Worm (Caenorhabditis elegans) whole organism, L4 larva: ENCODE results near the gene K09E9.3.

Experiments
- hif-1 ChIP-seq, 2 experiments: sonication (generic microtip); optimal IDR thresholded peaks; 2 replicates each; lab custom pipeline; 2016 to 2017; ENCODE audit warnings: missing compliant biosample characterization in 2 of 2, missing genetic modification characterization in 2 of 2, missing genetic modification reagents in 2 of 2, missing genotype in 2 of 2, mild to moderate bottlenecking in 1 of 2
- lin-39 ChIP-seq: fragments of 150-350 bp; optimal IDR thresholded peaks from 2 replicates; lab custom pipeline; 2014; ENCODE audit warnings: missing biosample characterization, missing genetic modification reagents, missing genetic modification characterization
- lsy-2 ChIP-seq, 2 experiments: fragments of 150-350 bp in 1 of 2; sonication (generic microtip) in 1 of 2; optimal IDR thresholded peaks; 2 replicates each; lab custom pipeline; 2014 to 2017; ENCODE audit warnings: missing biosample characterization in 2 of 2, missing genetic modification characterization in 2 of 2
- nhr-76 ChIP-seq: fragments of 150-350 bp; optimal IDR thresholded peaks from 2 replicates; lab custom pipeline; 2014; ENCODE audit warnings: missing biosample characterization, missing genetic modification characterization
- pqm-1 ChIP-seq: sonication (generic microtip); optimal IDR thresholded peaks from 2 replicates; lab custom pipeline; 2017; ENCODE audit warnings: missing biosample characterization, missing genetic modification characterization
- rbr-2 ChIP-seq: sonication (generic microtip); optimal IDR thresholded peaks from 2 replicates; lab custom pipeline; 2016; ENCODE audit warnings: missing genotype, missing genetic modification characterization, missing compliant biosample characterization

DNA sequence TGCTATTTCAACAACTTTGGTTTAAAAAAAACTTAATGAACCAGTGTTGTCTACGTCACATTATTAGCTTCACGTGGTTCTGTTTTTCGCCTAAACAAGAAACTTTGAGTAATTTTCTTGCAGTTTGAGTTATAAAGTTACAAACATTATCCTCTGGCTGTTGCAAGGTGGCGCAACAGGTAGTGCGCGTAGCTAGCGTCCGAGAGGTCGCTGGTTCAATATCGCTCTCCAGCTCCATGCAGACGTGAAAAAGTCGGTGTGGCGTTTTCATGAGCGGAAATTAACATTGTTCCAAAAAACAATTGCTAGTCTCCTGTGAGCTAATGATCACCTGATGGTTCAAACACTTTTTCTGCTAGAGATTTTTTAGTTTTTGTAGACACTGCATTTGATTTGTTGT, 5.7 kb upstream of the K09E9.3 start:
- no peak for TF ChIP-seq hif-1 (tag; optimal IDR thresholded peaks at IDR 0.05; lab: Kevin White, UChicago)
- no peak for TF ChIP-seq lin-39 (tag; lab: Kevin White, UChicago)
- no peak for TF ChIP-seq rbr-2 (tag; lab: Kevin White, UChicago)
- no peak for TF ChIP-seq nhr-76
- TF ChIP-seq lsy-2 (tag; optimal IDR thresholded peaks at IDR 0.05; lab: Kevin White, UChicago) = no peak
- no peak for TF ChIP-seq pqm-1 (tag; lab: Kevin White, UChicago)
